Worm (Caenorhabditis elegans): ENCODE data around the gene cogc-6.

ce11 chrV:8188421-8188820 is 32.7 kb downstream of the cogc-6 start, which contains the start of gene F20D6.15:
- TF ChIP-seq blmp-1 (tag; optimal IDR thresholded peaks at IDR 0.05) (no peak), cnd-1 (tag; optimal IDR thresholded peaks at IDR 0.05) (no peak), lsy-2 (tag; optimal IDR thresholded peaks at IDR 0.05) (no peak), ces-1 (GFP tag; optimal IDR thresholded peaks at IDR 0.05) (no peak), snpc-4 (tag; optimal IDR thresholded peaks at IDR 0.05) (no peak), bed-3 (GFP tag; optimal IDR thresholded peaks at IDR 0.05) (no peak), nhr-12 (tag; optimal IDR thresholded peaks at IDR 0.05) (no peak), unc-62 (GFP tag; optimal IDR thresholded peaks at IDR 0.05) (no peak), ceh-83 (GFP tag; optimal IDR thresholded peaks at IDR 0.05) (no peak), tbx-8 (GFP tag; optimal IDR thresholded peaks at IDR 0.05) (no peak), flh-1 (GFP tag; optimal IDR thresholded peaks at IDR 0.05) (no peak), ztf-11 (tag; optimal IDR thresholded peaks at IDR 0.05) (no peak), unc-39 (tag; optimal IDR thresholded peaks at IDR 0.05) (no peak), nhr-76 (tag; optimal IDR thresholded peaks at IDR 0.05) (no peak)
